Worm (Caenorhabditis elegans) whole organism, midembryonic: ENCODE results near the gene C38D9.8.

Experiments used
- T22C8.4 ChIP-seq: fragments of 200-800 bp; sonication (Bioruptor generic); IDR thresholded peaks from 2 replicates; pipeline ENCODE4 v1.3.6; 2022; ENCODE audit warnings: missing genetic modification characterization, missing compliant biosample characterization
- flt-1 ChIP-seq: fragments of 200-800 bp; sonication (Bioruptor generic); IDR thresholded peaks from 2 replicates; pipeline ENCODE4 v1.3.6; 2022; ENCODE audit warnings: missing genetic modification characterization, missing compliant biosample characterization
- klf-2 ChIP-seq: fragments of 200-800 bp; sonication (Bioruptor generic); conservative IDR thresholded peaks from 2 replicates; pipeline ENCODE4 v1.3.6; 2022; ENCODE audit warnings: missing genetic modification reagents, missing genetic modification characterization, missing compliant biosample characterization
- ref-1 ChIP-seq: fragments of 200-800 bp; sonication (Bioruptor generic); conservative IDR thresholded peaks from 2 replicates; pipeline ENCODE4 v1.3.6; 2022; ENCODE audit warnings: missing genetic modification reagents, missing genetic modification characterization, missing compliant biosample characterization
- ztf-23 ChIP-seq: fragments of 200-800 bp; sonication (Bioruptor generic); IDR thresholded peaks from 2 replicates; pipeline ENCODE4 v1.3.6; 2022; ENCODE audit warnings: missing genetic modification reagents, missing genetic modification characterization, missing compliant biosample characterization

- TF ChIP-seq klf-2 (GFP tag; lab: Robert Waterston, UW): no peak
- no peak for TF ChIP-seq ref-1 (GFP tag; lab: Robert Waterston, UW)
- no peak for TF ChIP-seq flt-1 (GFP tag; lab: Robert Waterston, UW)
- TF ChIP-seq T22C8.4: no peak
- no peak for TF ChIP-seq ztf-23 (GFP tag; lab: Robert Waterston, UW)
These were observed 6.3 kb upstream of the C38D9.8 start, which contains the start of gene fbxa-172 for ce11 chrV:17558946-17559345.
